Fruit fly (Drosophila melanogaster) whole organism: ENCODE measurements around the gene Eip74EF.

Experiments
- CG8478 ChIP-seq: fragments of >200 bp; optimal IDR thresholded peaks from 2 replicates; lab custom pipeline; 2018; ENCODE audit warnings: inconsistent platforms
- Dll ChIP-seq: fragments of >200 bp; optimal IDR thresholded peaks from 2 replicates; lab custom pipeline; 2017
- EcR ChIP-seq, 2 experiments: fragments of >200 bp; optimal IDR thresholded peaks; 2 replicates each; lab custom pipeline; 2017; ENCODE audit warnings: missing biosample characterization in 2 of 2, missing genetic modification characterization in 2 of 2, missing genetic modification reagents in 2 of 2
- pan ChIP-seq: fragments of >200 bp; optimal IDR thresholded peaks from 2 replicates; lab custom pipeline; 2017
- psq ChIP-seq: fragments of >200 bp; optimal IDR thresholded peaks from 2 replicates; lab custom pipeline; 2017
- usp ChIP-seq: fragments of >200 bp; optimal IDR thresholded peaks from 2 replicates; lab custom pipeline; 2017; ENCODE audit warnings: missing biosample characterization, missing genetic modification characterization, mixed read lengths

The Eip74EF gene

DNA sequence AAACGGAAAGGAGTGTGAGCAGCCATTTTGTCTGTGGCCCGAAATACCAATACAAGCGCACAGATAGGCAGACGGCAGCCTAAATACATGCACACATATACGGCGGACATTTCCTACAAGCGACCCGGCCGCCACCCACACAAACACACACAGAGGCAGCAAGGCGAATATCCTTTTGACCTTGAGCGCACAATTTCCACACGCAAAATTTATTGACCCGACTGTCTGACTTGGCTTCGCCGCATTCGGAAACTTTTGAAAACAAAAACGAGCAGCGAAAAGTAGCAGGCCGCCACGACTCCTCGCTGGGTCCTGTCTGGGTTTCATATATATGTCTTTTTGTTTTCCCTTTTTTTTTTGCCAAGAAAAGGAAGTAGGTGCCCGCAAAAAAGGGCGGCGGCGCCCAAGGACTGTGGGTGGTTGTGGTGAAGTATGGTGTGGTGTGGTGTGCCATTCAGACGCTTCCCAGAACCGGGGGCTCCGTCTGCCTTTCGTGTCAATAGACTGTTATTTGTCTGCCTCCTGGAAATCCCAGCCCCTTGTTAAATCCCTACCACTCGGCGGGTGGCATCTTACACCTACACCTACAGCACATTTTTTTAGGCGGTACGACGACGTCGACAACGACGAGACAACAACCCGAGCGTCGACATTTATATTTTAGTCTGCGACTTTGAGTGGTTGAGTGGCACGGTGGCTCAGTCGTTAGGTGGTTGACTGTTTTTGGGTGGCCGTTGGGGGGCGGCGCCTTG lies 23.1 kb downstream of the Eip74EF start:
- TF ChIP-seq CG8478 (lab: Kevin White, UChicago): no peak
- no peak for TF ChIP-seq pan
- no peak for TF ChIP-seq EcR (GFP tag; optimal IDR thresholded peaks at IDR 0.05; lab: Kevin White, UChicago)
- TF ChIP-seq Dll (lab: Kevin White, UChicago): no peak
- no peak for TF ChIP-seq psq (lab: Kevin White, UChicago)

DNA sequence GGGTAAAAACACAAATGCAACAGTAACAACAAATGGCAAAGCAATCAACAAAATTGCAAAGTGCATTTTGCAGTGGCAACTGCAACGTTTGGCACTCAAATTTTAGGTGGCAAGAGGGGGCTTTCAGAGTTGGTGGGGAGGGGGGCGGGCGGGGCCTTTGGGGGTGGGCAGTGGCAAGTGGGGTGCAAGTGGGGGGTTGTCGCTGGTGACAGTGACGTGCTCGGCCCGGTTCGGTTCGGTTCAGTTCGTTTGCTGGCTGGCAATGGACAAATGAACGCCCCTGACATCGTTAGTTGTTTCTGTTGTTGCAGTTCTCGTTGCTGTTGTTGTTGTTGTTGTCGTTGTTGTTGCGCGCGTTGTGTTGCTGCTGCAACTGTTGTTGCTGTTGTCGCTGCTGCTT lies 26.0 kb downstream of the Eip74EF start:
- no peak for TF ChIP-seq EcR (GFP tag; optimal IDR thresholded peaks at IDR 0.05; lab: Kevin White, UChicago)
- no peak for TF ChIP-seq usp (GFP tag; lab: Kevin White, UChicago)
- TF ChIP-seq pan: no peak
- no peak for TF ChIP-seq psq (lab: Kevin White, UChicago)
- no peak for TF ChIP-seq Dll (lab: Kevin White, UChicago)
- TF ChIP-seq CG8478 (lab: Kevin White, UChicago): no peak

DNA sequence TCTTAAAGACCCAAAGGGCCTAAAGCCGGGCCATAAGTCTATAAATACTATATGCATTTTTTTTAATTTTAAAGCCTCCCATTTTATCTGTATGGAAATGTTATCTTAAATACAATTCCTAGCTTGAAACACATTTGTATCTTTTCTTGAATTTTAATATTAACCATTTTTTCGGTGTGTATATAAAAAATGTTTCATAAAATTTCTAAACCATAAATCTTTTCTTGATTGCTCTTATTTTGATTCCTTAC lies 28.0 kb downstream of the Eip74EF start:
- no peak for TF ChIP-seq Dll (lab: Kevin White, UChicago)
- no peak for TF ChIP-seq CG8478 (lab: Kevin White, UChicago)
- TF ChIP-seq psq (lab: Kevin White, UChicago): no peak
- no peak for TF ChIP-seq EcR (GFP tag; optimal IDR thresholded peaks at IDR 0.05; lab: Kevin White, UChicago)
- no peak for TF ChIP-seq usp (GFP tag; lab: Kevin White, UChicago)
- TF ChIP-seq pan: no peak

DNA sequence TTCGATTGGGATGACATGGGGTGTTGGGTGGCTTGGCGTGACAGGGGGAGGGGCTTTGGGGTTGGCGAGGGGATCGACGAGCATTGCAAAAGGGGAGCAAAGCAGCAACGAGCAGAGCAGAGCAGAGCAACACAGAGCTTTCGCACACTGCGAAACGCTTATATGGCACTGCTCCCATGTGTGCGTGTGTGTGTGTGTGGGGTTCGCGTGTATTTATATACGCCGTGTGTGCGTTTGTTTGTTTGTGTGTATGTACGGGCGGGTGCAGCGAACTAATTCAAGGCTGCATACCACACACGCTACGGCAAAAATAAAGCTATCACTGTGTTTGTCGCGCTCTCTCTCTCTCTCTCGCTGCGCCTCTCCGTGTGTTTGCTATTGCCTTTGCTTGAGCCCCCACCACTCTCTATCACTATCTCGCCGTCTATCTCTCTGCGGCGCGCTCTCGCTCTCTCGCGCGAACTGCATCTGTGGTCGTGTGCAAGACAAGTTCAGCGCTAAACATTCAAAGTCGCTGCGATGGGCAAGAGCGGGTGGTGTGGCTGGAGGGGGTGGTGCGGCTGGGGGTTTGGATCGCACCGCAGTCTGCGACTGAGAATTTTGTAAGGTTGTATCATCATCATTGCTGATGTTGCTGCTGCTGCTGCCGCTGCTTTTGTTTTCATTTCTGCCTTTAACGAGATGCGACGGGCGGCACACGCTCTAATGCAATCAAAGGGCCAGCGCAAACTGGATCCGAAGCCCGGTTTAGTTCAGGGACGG lies 28.5 kb downstream of the Eip74EF start:
- TF ChIP-seq pan (no peak), EcR (GFP tag; optimal IDR thresholded peaks at IDR 0.05; lab: Kevin White, UChicago) (peak in 1 of 2 experiments; percentile 95), usp (GFP tag; lab: Kevin White, UChicago) (no peak), Dll (lab: Kevin White, UChicago) (peak; percentile 99), CG8478 (lab: Kevin White, UChicago) (no peak), psq (lab: Kevin White, UChicago) (no peak)

DNA sequence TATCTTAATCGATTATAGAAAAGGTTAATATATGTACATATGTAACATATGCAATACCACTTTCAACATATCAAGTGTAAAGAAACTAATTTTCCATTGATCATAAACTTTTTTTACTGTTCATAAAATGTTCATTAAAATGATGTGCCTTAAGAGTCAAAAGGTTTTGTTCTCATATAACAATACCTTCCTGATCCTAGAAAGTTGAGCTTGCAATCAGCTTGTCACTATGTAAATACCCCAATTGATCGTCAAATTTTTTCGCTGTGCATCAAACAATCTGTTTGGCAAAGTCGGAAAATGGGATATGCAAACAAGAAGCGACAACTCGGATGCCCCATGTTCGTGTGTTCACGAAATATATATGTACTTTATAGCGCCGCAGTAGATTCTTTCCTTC lies 29.1 kb downstream of the Eip74EF start:
- TF ChIP-seq pan (no peak), usp (GFP tag; lab: Kevin White, UChicago) (no peak), CG8478 (lab: Kevin White, UChicago) (no peak), EcR (GFP tag; optimal IDR thresholded peaks at IDR 0.05; lab: Kevin White, UChicago) (no peak), psq (lab: Kevin White, UChicago) (no peak), Dll (lab: Kevin White, UChicago) (no peak)

DNA sequence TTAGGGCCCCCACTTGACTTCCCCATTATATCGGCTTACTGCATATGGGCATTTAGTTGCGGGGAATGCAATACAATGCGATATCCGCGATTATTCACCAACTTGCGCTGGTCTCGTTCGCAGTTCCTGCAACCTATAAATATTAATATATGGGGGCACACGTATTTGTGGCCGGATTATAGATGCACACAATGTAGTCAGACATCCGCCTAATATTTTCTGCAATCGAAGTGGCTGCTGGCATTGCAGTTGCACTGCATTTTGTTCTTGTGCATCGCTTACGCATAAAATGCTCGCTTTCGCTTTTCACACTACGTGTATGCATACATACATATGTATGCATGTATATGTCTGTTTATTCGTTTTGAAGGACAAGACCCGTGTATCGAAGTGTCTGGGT lies 30.4 kb downstream of the Eip74EF start:
- TF ChIP-seq CG8478 (lab: Kevin White, UChicago) (no peak), EcR (GFP tag; optimal IDR thresholded peaks at IDR 0.05; lab: Kevin White, UChicago) (no peak), psq (lab: Kevin White, UChicago) (no peak), Dll (lab: Kevin White, UChicago) (no peak), pan (no peak), usp (GFP tag; lab: Kevin White, UChicago) (no peak)

DNA sequence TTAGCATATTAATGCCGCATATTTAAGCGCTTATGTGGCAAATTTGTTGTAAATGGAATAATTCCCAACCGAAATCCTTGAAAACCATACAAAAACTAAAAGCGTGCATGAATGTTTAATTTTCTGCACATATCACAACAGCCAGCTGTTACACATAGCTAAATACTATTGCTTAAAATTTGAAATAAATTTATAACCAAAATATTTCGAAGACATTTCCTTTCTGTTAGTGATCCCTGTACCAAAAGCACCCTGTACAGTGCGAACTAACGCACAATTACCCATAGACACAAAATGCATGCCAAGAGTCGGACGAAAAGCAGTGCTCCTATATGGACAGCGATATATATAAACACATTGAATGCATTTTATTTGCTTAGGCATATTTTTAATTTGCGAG lies 31.2 kb downstream of the Eip74EF start:
- TF ChIP-seq Dll (lab: Kevin White, UChicago) (no peak), usp (GFP tag; lab: Kevin White, UChicago) (no peak), CG8478 (lab: Kevin White, UChicago) (no peak), EcR (GFP tag; optimal IDR thresholded peaks at IDR 0.05; lab: Kevin White, UChicago) (no peak), psq (lab: Kevin White, UChicago) (no peak)

DNA sequence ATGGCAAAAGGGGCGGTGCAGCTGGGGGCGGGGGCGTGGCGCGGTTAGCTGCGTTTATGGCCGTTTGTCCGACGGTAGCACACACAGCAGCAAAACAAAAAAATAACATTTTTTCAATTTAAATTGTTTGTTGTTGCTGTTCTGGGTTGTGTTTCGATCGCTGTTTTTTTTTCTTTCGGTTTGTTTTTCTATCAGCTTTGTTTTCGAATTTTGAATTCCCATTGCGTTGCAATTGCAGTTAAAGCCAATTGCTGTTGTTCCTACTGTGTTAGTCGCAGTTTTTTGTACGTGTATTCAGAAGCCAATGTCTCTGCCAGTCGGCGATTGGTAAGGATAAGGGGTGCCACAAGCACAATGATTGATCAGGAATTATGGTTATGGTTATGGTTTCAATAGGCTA lies 31.8 kb downstream of the Eip74EF start:
- TF ChIP-seq usp (GFP tag; lab: Kevin White, UChicago) (no peak), psq (lab: Kevin White, UChicago) (no peak), CG8478 (lab: Kevin White, UChicago) (no peak), EcR (GFP tag; optimal IDR thresholded peaks at IDR 0.05; lab: Kevin White, UChicago) (no peak), pan (no peak), Dll (lab: Kevin White, UChicago) (no peak)

DNA sequence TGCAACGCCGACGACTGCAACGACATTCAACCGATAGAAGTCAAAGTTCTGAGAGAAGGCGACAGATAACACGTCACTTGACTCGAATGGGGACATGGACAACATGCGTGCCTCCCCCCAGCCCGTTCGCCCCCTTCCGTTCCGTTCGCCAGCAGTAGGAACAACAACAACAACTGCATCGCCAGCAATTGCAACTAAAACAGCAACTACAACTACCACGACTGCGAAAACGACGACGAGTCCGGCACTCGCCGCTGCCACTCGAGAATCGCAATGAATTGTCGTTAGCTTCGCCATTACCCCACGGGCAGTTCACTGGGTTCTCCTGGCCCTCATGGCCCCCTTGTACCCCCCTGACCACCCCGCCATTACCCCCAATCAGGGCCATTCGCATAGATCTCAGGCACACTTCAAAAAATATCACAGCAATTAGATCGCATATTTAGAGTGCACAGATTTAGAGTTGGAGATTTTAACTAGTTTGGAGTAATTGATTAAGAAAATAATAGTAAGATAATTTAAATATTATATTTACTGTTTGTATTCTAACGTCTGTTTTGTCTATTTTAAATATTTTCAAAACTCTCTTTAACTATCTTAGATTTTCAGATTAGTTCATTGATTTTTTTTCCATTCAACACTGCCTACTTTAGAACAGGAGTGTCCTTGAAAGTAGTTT lies 32.6 kb downstream of the Eip74EF start:
- TF ChIP-seq pan (no peak), psq (lab: Kevin White, UChicago) (no peak), usp (GFP tag; lab: Kevin White, UChicago) (no peak), EcR (GFP tag; optimal IDR thresholded peaks at IDR 0.05; lab: Kevin White, UChicago) (no peak), CG8478 (lab: Kevin White, UChicago) (no peak), Dll (lab: Kevin White, UChicago) (no peak)

DNA sequence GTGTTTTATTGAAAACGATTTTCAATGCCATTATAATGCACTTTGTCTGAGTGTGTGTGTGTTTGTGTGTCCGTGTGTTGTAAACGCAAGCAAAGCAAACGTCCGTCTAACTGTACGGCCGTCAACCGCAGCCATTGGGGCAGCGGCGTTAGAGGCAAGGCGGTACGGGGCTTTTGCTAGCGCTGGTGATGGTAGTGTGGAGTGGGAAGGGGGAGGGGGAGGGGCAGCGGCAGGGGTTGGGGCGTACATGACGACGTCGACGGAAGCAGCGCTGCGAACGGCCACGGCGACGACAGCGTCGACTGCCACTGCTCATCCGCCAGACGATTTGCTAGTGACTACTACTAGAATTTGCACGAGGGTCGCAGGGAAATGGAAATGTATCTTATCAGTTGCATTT lies 34.4 kb downstream of the Eip74EF start:
- TF ChIP-seq EcR (GFP tag; optimal IDR thresholded peaks at IDR 0.05; lab: Kevin White, UChicago): no peak
- TF ChIP-seq psq (lab: Kevin White, UChicago): no peak
- TF ChIP-seq Dll (lab: Kevin White, UChicago): no peak
- no peak for TF ChIP-seq pan
- no peak for TF ChIP-seq CG8478 (lab: Kevin White, UChicago)
- no peak for TF ChIP-seq usp (GFP tag; lab: Kevin White, UChicago)

DNA sequence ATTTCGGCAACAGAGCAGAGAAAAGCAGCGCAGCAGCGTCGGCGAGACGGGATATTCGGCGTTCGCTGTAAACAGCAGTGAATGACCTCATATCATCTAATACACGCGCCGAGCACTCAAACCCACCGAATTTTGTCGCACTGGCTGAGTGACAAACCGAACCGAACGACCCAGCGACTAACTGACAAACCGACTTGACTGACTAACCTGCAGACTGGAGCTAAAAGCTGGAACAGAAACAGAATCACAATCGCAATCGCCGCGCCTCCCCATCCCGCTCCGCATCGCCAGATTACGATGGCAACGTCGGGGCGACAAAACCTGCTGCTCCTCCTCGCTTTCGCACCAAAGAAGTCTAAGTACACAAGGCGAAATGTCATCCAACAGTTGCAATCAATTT lies 39.5 kb downstream of the Eip74EF start:
- TF ChIP-seq CG8478 (lab: Kevin White, UChicago) (no peak), EcR (GFP tag; optimal IDR thresholded peaks at IDR 0.05; lab: Kevin White, UChicago) (peak in 1 of 2 experiments; percentile 40)
